Fruit fly (Drosophila melanogaster) whole organism, wandering third instar larva: ENCODE measurements around the gene Pus1.

Experiments
- Abd-B ChIP-seq: fragments of >200 bp; optimal IDR thresholded peaks from 2 replicates; lab custom pipeline; 2017; ENCODE audit warnings: missing biosample characterization, missing genetic modification characterization
- Dfd ChIP-seq: fragments of >200 bp; optimal IDR thresholded peaks from 2 replicates; lab custom pipeline; 2017; ENCODE audit warnings: missing biosample characterization, missing genetic modification characterization
- GATAd ChIP-seq: sonication (Bioruptor generic); optimal IDR thresholded peaks from 2 replicates; lab custom pipeline; 2016; ENCODE audit warnings: missing biosample characterization, missing genetic modification characterization
- HLH106 ChIP-seq: fragments of 200-800 bp; optimal IDR thresholded peaks from 3 replicates; lab custom pipeline; 2019; ENCODE audit warnings: missing biosample characterization, mild to moderate bottlenecking, missing genetic modification characterization, moderate library complexity
- Myc ChIP-seq: fragments of >200 bp; optimal IDR thresholded peaks from 2 replicates; lab custom pipeline; 2017
- OdsH ChIP-seq: fragments of 200-800 bp; sonication (Bioruptor generic); optimal IDR thresholded peaks from 2 replicates; lab custom pipeline; 2016; ENCODE audit warnings: missing biosample characterization, mild to moderate bottlenecking, missing genetic modification characterization
- br ChIP-seq: fragments of 200-800 bp; sonication (Bioruptor generic); optimal IDR thresholded peaks from 2 replicates; lab custom pipeline; 2016; ENCODE audit warnings: missing biosample characterization, missing genetic modification characterization
- brk ChIP-seq: fragments of 200-800 bp; sonication (Bioruptor generic); optimal IDR thresholded peaks from 2 replicates; lab custom pipeline; 2016; ENCODE audit warnings: missing biosample characterization, mild to moderate bottlenecking, missing genetic modification characterization
- foxo ChIP-seq, 2 experiments: fragments of 200-800 bp; sonication (Bioruptor generic); optimal IDR thresholded peaks; 2 replicates in 1 of 2; 3 replicates in 1 of 2; lab custom pipeline; 2016 to 2017; ENCODE audit warnings: missing biosample characterization in 2 of 2, missing genetic modification characterization in 2 of 2
- fru ChIP-seq: fragments of 200-800 bp; sonication (Bioruptor generic); optimal IDR thresholded peaks from 3 replicates; lab custom pipeline; 2016; ENCODE audit warnings: missing biosample characterization, mild to moderate bottlenecking, missing genetic modification characterization

- TF ChIP-seq fru (GFP tag; lab: Kevin White, UChicago): no peak
- no peak for TF ChIP-seq Myc (lab: Kevin White, UChicago)
- TF ChIP-seq brk: no peak
- TF ChIP-seq GATAd (GFP tag; lab: Kevin White, UChicago): no peak
- no peak for TF ChIP-seq Dfd (GFP tag; lab: Kevin White, UChicago)
- TF ChIP-seq foxo (GFP tag; optimal IDR thresholded peaks at IDR 0.05; lab: Kevin White, UChicago): no peak
- TF ChIP-seq OdsH (GFP tag; lab: Kevin White, UChicago): no peak
- no peak for TF ChIP-seq HLH106 (tag; lab: Kevin White, UChicago)
- no peak for TF ChIP-seq br (GFP tag; lab: Kevin White, UChicago)
- no peak for TF ChIP-seq Abd-B (GFP tag; lab: Kevin White, UChicago)
Observed at dm6 chr3R:20626123-20626522, 33.7 kb upstream of the Pus1 start.
